Worm (Caenorhabditis elegans) whole organism, mixed stage, embryonic: ENCODE data around the gene C17G10.13.
"Not testable (repeated sequence)": the region's sequence is repeated elsewhere in the genome, so short reads cannot be mapped to it uniquely, and the experiment has no call there.

Experiments
- blmp-1 ChIP-seq: fragments of 150-350 bp; optimal IDR thresholded peaks from 2 replicates; lab custom pipeline; 2014; ENCODE audit warnings: missing biosample characterization, missing genetic modification characterization
- lin-13 ChIP-seq: fragments of 150-350 bp; optimal IDR thresholded peaks from 2 replicates; lab custom pipeline; 2014; ENCODE audit warnings: missing biosample characterization, missing genetic modification characterization
- lin-32 ChIP-seq: fragments of 200-800 bp; sonication (Bioruptor generic); optimal IDR thresholded peaks from 2 replicates; lab custom pipeline; 2018; ENCODE audit warnings: mild to moderate bottlenecking, missing genetic modification characterization, missing compliant biosample characterization
- mab-5 ChIP-seq: fragments of 150-350 bp; optimal IDR thresholded peaks from 2 replicates; lab custom pipeline; 2014; ENCODE audit warnings: missing biosample characterization, missing genetic modification characterization
- mls-2 ChIP-seq: sonication (generic microtip); optimal IDR thresholded peaks from 2 replicates; lab custom pipeline; 2016; ENCODE audit warnings: mild to moderate bottlenecking, missing genetic modification characterization, moderate library complexity, missing compliant biosample characterization
- nhr-237 ChIP-seq: fragments of 150-350 bp; optimal IDR thresholded peaks from 2 replicates; lab custom pipeline; 2014; ENCODE audit warnings: missing biosample characterization, missing genetic modification characterization
- unc-62 ChIP-seq: fragments of 150-350 bp; optimal IDR thresholded peaks from 2 replicates; lab custom pipeline; 2014; ENCODE audit warnings: missing biosample characterization, missing genetic modification reagents, missing genetic modification characterization

DNA sequence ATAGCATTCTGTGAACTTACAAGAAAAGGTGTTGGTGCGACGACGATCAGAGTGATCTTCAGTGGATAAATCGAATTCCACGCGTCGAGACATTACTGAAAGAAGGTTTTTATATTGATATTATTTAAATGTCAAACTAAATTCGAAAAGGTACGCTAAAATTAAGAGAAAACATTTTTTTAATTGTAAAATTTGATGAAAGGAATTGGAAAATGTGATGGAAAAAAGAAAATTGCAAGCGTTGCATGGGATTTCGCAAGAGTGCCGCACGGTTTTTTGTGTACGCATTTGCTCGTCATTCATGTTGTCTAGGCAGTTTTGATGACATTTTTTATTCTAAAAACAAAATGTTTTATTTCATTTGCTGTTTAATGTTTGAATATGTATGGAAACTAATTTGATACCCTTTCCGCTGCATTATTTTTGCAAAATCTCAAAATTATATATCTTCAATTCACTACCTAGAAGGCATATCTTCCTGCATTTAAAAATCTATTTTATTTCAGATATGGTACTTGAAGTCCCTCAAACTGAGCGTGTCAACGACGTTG lies 41.3 kb upstream of the C17G10.13 start, which contains the start of the genes F59E12.6 and npl-4.1:
- TF ChIP-seq mls-2 (tag; lab: Kevin White, UChicago); mab-5 (tag; lab: Kevin White, UChicago); blmp-1; nhr-237 (tag; lab: Kevin White, UChicago); lin-13; unc-62 (GFP tag; lab: Kevin White, UChicago); lin-32 (GFP tag; lab: Kevin White, UChicago): not testable (repeated sequence)
